Worm (Caenorhabditis elegans) whole organism, midembryonic: Measurements from ENCODE around the gene C54F6.17.

Experiments used
- T22C8.4 ChIP-seq: fragments of 200-800 bp; sonication (Bioruptor generic); IDR thresholded peaks from 2 replicates; pipeline ENCODE4 v1.3.6; 2022; ENCODE audit warnings: missing genetic modification characterization, missing compliant biosample characterization
- cog-1 ChIP-seq: sonication (generic microtip); optimal IDR thresholded peaks from 2 replicates; lab custom pipeline; 2016; ENCODE audit warnings: missing genetic modification characterization, missing compliant biosample characterization
- flt-1 ChIP-seq: fragments of 200-800 bp; sonication (Bioruptor generic); IDR thresholded peaks from 2 replicates; pipeline ENCODE4 v1.3.6; 2022; ENCODE audit warnings: missing genetic modification characterization, missing compliant biosample characterization
- klf-2 ChIP-seq: fragments of 200-800 bp; sonication (Bioruptor generic); conservative IDR thresholded peaks from 2 replicates; pipeline ENCODE4 v1.3.6; 2022; ENCODE audit warnings: missing genetic modification reagents, missing genetic modification characterization, missing compliant biosample characterization
- med-1 ChIP-seq: sonication (generic microtip); optimal IDR thresholded peaks from 2 replicates; lab custom pipeline; 2017; ENCODE audit warnings: missing genetic modification characterization, mild to moderate bottlenecking, missing compliant biosample characterization, antibody characterized with exemption, missing genetic modification reagents; ENCODE audit not compliant: insufficient read depth
- ref-1 ChIP-seq: fragments of 200-800 bp; sonication (Bioruptor generic); conservative IDR thresholded peaks from 2 replicates; pipeline ENCODE4 v1.3.6; 2022; ENCODE audit warnings: missing genetic modification reagents, missing genetic modification characterization, missing compliant biosample characterization
- tab-1 ChIP-seq: fragments of 200-800 bp; sonication (Bioruptor generic); IDR thresholded peaks from 2 replicates; pipeline ENCODE4 v1.3.6; 2022; ENCODE audit warnings: missing genetic modification characterization, missing compliant biosample characterization
- ztf-23 ChIP-seq: fragments of 200-800 bp; sonication (Bioruptor generic); IDR thresholded peaks from 2 replicates; pipeline ENCODE4 v1.3.6; 2022; ENCODE audit warnings: missing genetic modification reagents, missing genetic modification characterization, missing compliant biosample characterization
- ztf-29 ChIP-seq: fragments of 200-800 bp; sonication (Bioruptor generic); IDR thresholded peaks from 2 replicates; pipeline ENCODE4 v1.3.6; 2022; ENCODE audit warnings: missing genetic modification reagents, missing genetic modification characterization, missing compliant biosample characterization

ce11 chrV:7551821-7552220, 24.6 kb downstream of the C54F6.17 start, which contains the start of gene F19F10.3:
- TF ChIP-seq ztf-29 (no peak), ref-1 (no peak), med-1 (no peak), T22C8.4 (GFP tag; lab: Robert Waterston, UW) (no peak), flt-1 (GFP tag; lab: Robert Waterston, UW) (no peak), klf-2 (GFP tag; lab: Robert Waterston, UW) (no peak), tab-1 (GFP tag; lab: Robert Waterston, UW) (no peak), ztf-23 (no peak), cog-1 (tag; lab: Kevin White, UChicago) (no peak)
